Worm (Caenorhabditis elegans): ENCODE data around the gene dpf-6.

Gene dpf-6

ce11 chrIII:8043784-8044183 is 5.7 kb downstream of the dpf-6 start (continued):
- TF ChIP-seq hlh-26 (GFP tag; conservative IDR thresholded peaks at IDR 0.05) (no peak), him-1 (tag; optimal IDR thresholded peaks at IDR 0.05) (peak; percentile 89), mcd-1 (GFP tag; IDR thresholded peaks at IDR 0.05) (peak; percentile 93), aptf-3 (GFP tag; IDR thresholded peaks at IDR 0.05) (peak; percentile 55; the same call in 1 of the 2 replicates), Y67H2A.10 (GFP tag; conservative IDR thresholded peaks at IDR 0.05) (peak; percentile 98), attf-3 (GFP tag; conservative IDR thresholded peaks at IDR 0.05) (peak; percentile 94), mes-4 (tag; optimal IDR thresholded peaks at IDR 0.05) (peak; percentile 52), mxl-1 (tag; optimal IDR thresholded peaks at IDR 0.05) (peak; percentile 92), atf-7 (tag; optimal IDR thresholded peaks at IDR 0.05) (no peak), B0019.2 (GFP tag; conservative IDR thresholded peaks at IDR 0.05) (peak; percentile 94), nhr-80 (tag; optimal IDR thresholded peaks at IDR 0.05) (peak; percentile 99), rcor-1 (GFP tag; IDR thresholded peaks at IDR 0.05) (peak; percentile 97), nfya-1 (tag; optimal IDR thresholded peaks at IDR 0.05; ENCODE audit: borderline replicate concordance, insufficient read depth) (no peak), lin-40 (tag; optimal IDR thresholded peaks at IDR 0.05) (peak; percentile 95), zim-3 (tag; optimal IDR thresholded peaks at IDR 0.05) (peak; percentile 99), dpff-1 (tag; optimal IDR thresholded peaks at IDR 0.05) (no peak), lir-1 (GFP tag; conservative IDR thresholded peaks at IDR 0.05) (peak; percentile 94), F39B2.1 (GFP tag; IDR thresholded peaks at IDR 0.05) (no peak), ceh-79 (tag; optimal IDR thresholded peaks at IDR 0.05) (peak; percentile 51), ceh-58 (GFP tag; IDR thresholded peaks at IDR 0.05) (no peak), nfya-2 (GFP tag; IDR thresholded peaks at IDR 0.05) (no peak), aptf-2 (GFP tag; conservative IDR thresholded peaks at IDR 0.05) (peak; percentile 98), let-526 (GFP tag; IDR thresholded peaks at IDR 0.05) (peak; percentile 99), F57A8.1 (GFP tag; optimal IDR thresholded peaks at IDR 0.05) (no peak), hmg-1.2 (GFP tag; IDR thresholded peaks at IDR 0.05) (peak; percentile 88), lag-1 (GFP tag; IDR thresholded peaks at IDR 0.05) (no peak), sdz-38 (tag; optimal IDR thresholded peaks at IDR 0.05) (no peak), egrh-3 (GFP tag; IDR thresholded peaks at IDR 0.05) (peak; percentile 90), ets-4 (GFP tag; optimal IDR thresholded peaks at IDR 0.05) (peak; percentile 74), ztf-26 (tag; optimal IDR thresholded peaks at IDR 0.05) (peak; percentile 87), F33H1.4 (GFP tag; IDR thresholded peaks at IDR 0.05) (peak; percentile 85), unc-130 (GFP tag; optimal IDR thresholded peaks at IDR 0.05) (peak; percentile 99), sea-2 (GFP tag; IDR thresholded peaks at IDR 0.05) (no peak), attf-5 (GFP tag; optimal IDR thresholded peaks at IDR 0.05) (peak; percentile 100), ekl-4 (GFP tag; IDR thresholded peaks at IDR 0.05) (peak; percentile 93), attf-6 (GFP tag; IDR thresholded peaks at IDR 0.05) (peak; percentile 82), ztf-18 (tag; optimal IDR thresholded peaks at IDR 0.05) (peak; percentile 100), ceh-27 (GFP tag; optimal IDR thresholded peaks at IDR 0.05) (peak; percentile 100), lsl-1 (GFP tag; optimal IDR thresholded peaks at IDR 0.05) (peak; percentile 91), F52B5.7 (tag; optimal IDR thresholded peaks at IDR 0.05) (no peak), hsf-1 (GFP tag; IDR thresholded peaks at IDR 0.05) (peak; percentile 71), T26A5.8 (tag; optimal IDR thresholded peaks at IDR 0.05) (no peak), die-1 (tag; optimal IDR thresholded peaks at IDR 0.05) (peak; percentile 97), D2030.7 (GFP tag; IDR thresholded peaks at IDR 0.05) (peak; percentile 97), snpc-1.3 (tag; optimal IDR thresholded peaks at IDR 0.05; ENCODE audit: insufficient read depth) (peak; percentile 89), let-607 (tag; optimal IDR thresholded peaks at IDR 0.05) (peak; percentile 84 to 91), Y79H2A.3 (GFP tag; conservative IDR thresholded peaks at IDR 0.05) (peak; percentile 98), snpc-4 (GFP tag; optimal IDR thresholded peaks at IDR 0.05) (peak; percentile 83), snpc-4 (tag; optimal IDR thresholded peaks at IDR 0.05) (peak; percentile 86 to 90 (median 89))
